Worm (Caenorhabditis elegans): ENCODE measurements around the gene ZC449.8.
A peak's percentile ranks its signal among the peaks of the same experiment; 100 is the strongest.

- TF ChIP-seq F57A8.1 (GFP tag; optimal IDR thresholded peaks at IDR 0.05): no peak
- TF ChIP-seq pha-4 (tag; optimal IDR thresholded peaks at IDR 0.05): no peak
- TF ChIP-seq madf-10 (tag; optimal IDR thresholded peaks at IDR 0.05): peak; percentile 13
- TF ChIP-seq hlh-26 (GFP tag; conservative IDR thresholded peaks at IDR 0.05): no peak
- no peak for TF ChIP-seq dpff-1 (tag; optimal IDR thresholded peaks at IDR 0.05)
- TF ChIP-seq nfya-1 (tag; optimal IDR thresholded peaks at IDR 0.05; ENCODE audit: borderline replicate concordance, insufficient read depth): no peak
- no peak for TF ChIP-seq lsy-27 (tag; optimal IDR thresholded peaks at IDR 0.05; ENCODE audit: borderline replicate concordance, insufficient read depth)
- no peak for TF ChIP-seq Y95B8A.8 (GFP tag; IDR thresholded peaks at IDR 0.05)
- TF ChIP-seq attf-5 (GFP tag; optimal IDR thresholded peaks at IDR 0.05): peak; percentile 39
- no peak for TF ChIP-seq B0261.1 (tag; optimal IDR thresholded peaks at IDR 0.05)
- TF ChIP-seq nhr-90 (tag; optimal IDR thresholded peaks at IDR 0.05): no peak
- TF ChIP-seq tbp1 (GFP tag; optimal IDR thresholded peaks at IDR 0.05): no peak
Observed at ce11 chrX:5063750-5064652, 48.1 kb downstream of the ZC449.8 start, which contains the start of gene C24H10.2.
